Fruit fly (Drosophila melanogaster): Measurements from ENCODE around the gene Alp11.

The Alp11 gene

DNA sequence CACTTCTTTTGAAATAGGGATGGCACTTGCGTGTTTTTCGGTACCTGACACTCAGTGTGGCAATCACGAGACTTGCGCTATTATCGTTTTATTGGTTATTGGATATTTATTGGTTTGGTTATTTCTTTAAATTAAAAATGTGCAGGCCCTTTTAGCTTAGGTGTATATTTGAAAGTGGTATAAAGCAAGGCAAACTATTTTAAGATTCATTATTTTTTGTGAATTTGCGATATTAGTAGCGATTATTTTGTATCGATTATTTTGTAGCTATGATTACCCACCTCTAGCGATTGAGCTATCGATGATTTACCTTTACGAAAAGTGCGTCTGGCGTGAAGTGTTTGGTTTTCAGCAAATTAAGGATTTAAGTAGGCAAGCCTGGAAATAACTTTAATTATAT, 4.7 kb upstream of the Alp11 start, which contains the start of the genes CG9215 and CG8097:
Gene CG9215 (minus strand): TSS at position 22 of the 400 bp plus-strand sequence.
Gene CG8097 (plus strand): TSS at position 307 of the 400 bp plus-strand sequence.
- TF ChIP-seq CG17801 (GFP tag; optimal IDR thresholded peaks at IDR 0.05; ENCODE audit: partially characterized antibody): peak; percentile 60

DNA sequence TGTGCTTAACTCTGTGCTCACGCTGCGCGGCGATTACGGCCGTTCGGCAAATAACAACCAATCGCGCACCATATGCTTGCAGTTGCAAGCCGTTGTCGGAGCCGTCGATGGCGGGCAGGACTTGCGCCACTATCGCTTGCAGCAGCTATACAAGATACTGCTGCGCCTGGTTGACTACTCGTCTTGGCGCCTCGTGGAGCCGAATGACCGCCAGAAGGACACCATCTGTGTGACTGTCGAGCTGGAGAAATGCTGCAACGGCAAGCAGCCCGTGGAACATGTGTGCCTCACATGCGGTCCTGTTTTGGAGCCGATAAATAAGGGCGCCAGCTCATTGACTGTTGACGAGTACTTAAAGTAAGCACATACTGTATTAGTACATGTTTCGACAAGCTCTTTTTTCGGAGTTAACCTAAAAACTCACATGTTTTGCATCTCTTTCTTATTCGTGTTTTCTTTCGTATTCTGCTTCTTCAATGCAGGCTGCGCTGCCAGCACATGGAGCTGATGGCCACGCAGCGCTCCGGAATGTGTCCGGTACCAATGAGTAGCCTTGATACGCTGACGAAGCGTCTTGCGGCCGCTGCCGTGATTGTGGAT, 3.6 kb upstream of the Alp11 start:
- TF ChIP-seq CG17801 (GFP tag; optimal IDR thresholded peaks at IDR 0.05; ENCODE audit: partially characterized antibody): no peak

DNA sequence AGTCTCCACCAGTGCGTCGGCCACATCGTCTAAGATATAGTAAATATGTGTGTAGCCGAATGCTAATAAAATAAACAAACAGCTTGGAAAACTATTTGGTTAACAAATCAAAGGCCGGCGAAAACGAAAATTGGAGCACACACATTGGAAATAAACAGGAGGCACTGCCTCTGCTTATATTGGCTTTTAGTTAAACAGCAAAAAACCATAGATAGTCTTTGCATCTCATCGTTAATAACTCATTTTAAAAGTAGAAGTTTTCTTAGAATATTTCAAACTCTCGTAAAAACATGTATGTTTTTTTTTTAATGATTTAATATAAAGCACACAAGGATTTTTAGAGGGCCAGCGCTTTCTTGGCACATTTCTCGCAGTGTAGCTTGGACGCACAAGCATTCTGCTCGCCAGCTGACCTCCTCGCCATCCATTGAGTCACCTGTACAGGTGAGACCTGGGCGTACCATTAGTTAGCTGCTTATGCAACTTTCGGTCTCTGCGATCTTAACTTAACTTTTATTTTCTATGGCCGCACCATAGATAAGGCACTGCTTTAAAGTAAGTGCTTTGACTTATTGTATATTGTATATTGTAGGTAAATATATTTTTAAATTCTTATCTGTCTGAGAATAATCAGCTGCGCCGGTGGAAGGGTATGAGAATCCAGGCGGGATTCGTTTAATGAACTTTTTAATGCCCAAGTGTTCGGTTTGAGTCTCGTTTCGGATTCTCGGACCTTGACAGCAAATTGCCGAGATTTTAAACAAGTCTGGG, 4.4 kb downstream of the Alp11 start:
- TF ChIP-seq CG17801 (GFP tag; optimal IDR thresholded peaks at IDR 0.05; ENCODE audit: partially characterized antibody): no peak

DNA sequence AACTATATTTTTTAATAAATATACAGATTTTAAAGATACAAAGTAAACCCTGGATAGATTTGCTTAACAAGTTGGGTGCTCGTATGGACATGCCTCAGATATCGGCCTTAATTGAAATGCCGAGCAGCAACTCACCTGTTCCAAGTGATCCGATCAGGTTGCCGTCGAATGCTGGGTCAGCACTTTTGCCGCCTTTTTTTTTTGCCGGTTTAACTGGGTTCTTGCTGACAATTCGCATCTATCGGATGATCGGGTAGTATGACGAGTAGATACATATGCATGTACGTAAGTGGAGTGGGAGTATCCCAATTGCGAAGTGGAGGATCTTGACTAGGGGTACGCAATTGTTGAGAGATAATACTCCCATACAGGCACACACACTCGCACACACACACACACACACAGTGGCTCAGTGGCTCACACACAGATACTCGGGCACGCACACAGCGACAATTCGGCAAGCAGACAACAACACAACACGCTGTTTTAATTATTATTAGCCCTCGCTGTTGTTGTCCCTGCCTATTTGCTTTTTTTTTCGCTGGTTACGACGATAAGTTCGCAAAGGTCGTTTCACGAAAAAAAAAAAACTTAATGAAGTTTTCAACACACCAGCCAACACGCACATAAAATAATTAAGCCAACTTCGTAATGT, 5.4 kb downstream of the Alp11 start:
- TF ChIP-seq CG17801 (GFP tag; optimal IDR thresholded peaks at IDR 0.05; ENCODE audit: partially characterized antibody): no peak

DNA sequence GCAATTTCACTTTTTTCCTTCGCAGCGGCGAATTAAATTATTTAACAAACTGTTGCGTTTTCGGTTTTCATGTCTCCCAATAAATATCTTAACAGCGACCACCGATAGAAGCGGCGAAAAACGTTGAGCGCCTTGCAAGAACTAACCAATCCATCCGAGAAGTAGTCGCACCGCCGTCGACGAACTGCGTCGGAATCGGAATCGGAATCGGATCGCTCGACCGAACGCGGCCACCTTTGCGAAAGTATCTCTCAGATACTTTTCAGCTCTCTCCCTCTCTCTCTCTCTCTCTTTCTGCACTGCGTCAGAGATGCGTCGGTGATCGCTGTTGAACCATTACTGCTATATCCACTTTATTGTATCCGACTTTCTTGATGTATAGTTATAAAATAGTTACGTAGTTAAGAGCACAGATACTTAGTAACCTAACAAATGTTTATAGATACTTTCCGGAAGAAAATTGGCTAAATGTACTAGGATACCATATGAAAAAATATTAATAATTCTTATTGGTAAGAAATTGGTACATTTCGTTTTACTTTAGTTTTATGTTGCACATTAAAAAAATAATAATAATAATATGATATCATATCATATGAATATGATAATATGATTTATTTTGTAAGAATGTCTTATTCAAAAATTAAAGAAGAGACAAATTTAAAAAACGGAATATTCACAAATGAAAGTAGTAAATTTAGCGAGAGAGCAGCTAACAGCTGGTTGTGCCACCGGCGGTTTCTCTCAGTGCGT, 6.1 kb downstream of the Alp11 start, which contains the start of gene Chsy:
Gene Chsy (minus strand): TSS at position 58 of the 753 bp plus-strand sequence.
- TF ChIP-seq CG17801 (GFP tag; optimal IDR thresholded peaks at IDR 0.05; ENCODE audit: partially characterized antibody): no peak

DNA sequence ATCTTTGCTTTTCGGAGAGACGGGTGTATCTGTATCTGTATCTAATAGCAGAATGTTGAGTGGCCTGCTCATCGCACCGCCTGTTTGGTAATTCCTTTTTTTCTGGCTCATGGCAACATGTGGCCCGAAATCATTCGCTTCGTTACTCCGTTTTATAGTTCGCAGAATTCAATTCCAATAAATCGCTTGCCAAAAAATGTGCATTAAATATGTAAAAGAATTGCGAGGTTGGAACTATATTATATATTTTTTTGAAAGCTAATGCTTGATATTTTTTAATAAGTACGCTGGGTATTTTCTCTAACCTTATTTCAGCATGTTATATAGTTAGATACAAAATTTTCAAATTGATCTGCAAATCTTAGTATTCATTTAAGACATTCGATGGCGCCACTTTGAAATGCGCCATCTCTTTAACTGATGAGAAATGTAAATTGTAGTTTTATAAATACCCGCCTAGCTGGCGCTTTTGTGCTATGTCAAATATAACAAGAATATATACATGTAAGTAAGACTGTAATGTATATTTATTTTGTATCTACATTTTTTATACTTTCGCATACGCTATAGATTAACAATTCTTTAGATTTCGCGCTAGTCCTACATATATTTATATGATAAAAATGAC, 6.8 kb downstream of the Alp11 start:
- no peak for TF ChIP-seq CG17801 (GFP tag; optimal IDR thresholded peaks at IDR 0.05; ENCODE audit: partially characterized antibody)

DNA sequence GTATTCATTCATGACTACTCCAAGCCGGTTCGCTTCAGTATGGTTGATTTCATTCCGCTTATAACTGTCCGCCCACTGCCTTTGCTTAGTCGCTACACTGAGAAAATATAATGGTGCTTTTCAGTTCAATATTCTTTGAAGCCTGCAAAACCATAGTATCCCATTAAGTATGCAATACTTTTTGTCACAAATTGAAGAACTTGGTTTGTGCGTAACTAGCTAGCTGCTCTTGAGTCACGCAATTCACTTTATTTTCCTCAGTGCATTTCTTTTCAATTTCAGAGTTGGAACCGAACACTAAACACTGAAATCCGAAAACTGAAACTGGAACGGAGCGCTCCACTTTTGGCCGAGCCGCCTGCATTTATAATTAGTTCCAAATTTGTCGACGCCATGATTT, 12.2 kb downstream of the Alp11 start:
- TF ChIP-seq CG17801 (GFP tag; optimal IDR thresholded peaks at IDR 0.05; ENCODE audit: partially characterized antibody): no peak

DNA sequence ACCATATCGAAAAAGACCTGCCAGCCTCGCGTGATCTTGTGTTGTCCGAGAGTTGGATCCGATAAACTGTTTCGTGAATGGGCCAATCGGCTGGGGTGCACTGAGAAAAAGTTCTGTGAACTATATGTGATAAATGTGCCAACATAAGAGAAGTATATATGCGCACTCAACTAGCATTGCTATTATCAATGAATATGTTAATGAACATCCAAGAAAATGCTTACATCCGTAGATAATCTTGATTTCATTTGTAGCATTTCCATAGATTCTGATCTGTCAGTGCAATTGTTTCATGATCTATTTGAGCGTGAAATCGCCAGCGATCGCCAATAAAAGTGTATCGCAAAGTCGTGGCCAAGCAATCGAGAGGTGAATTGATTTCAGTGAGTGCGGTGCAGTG, 13.8 kb downstream of the Alp11 start:
- no peak for TF ChIP-seq CG17801 (GFP tag; optimal IDR thresholded peaks at IDR 0.05; ENCODE audit: partially characterized antibody)

DNA sequence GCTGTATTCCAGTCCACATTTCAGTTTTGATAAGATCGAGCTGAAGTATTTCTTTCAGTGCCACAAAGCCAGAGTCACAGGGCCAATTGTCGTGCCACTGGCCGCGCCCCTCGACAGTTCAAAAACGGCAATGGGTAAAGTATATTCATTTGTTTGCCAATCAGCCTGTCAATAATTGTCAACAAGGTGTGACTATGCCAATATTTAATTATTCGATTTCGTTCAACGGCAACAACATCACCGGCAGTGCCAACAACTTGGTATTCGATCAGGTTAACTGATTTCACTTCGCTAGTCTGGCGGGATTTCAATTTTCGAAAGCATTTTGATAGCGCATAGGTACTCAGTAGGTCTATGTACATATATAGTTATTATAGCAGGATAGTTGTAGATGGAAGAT, 14.9 kb downstream of the Alp11 start:
- TF ChIP-seq CG17801 (GFP tag; optimal IDR thresholded peaks at IDR 0.05; ENCODE audit: partially characterized antibody): no peak

DNA sequence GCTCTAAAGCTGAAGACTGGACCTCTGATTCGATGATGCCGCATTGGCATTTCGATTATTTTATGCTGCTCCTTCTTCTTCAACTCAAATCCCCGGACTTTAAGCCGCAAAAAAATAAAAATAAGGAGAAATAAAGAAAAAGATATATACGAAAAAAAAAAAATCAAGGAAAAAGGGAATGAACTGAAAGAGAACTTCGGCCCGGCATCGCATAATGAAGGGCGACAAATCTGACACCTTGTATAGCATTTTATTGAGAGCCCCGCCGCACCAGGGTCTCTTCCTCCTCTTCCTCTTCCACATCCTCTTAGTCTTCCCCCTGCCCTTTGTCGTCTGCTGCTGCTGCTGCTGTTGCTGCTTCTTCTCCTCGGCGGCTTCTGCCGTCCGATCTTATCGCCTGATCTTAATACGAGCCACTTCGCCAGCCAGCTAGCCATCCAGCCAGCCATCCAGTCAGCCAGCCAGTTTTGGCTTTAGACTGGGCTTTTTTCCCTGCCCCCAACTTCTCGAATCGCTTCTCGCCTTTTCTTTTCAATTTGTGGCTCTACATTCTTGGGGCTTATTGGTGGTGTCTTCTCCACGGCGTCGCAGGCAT, 21.3 kb downstream of the Alp11 start:
- TF ChIP-seq CG17801 (GFP tag; optimal IDR thresholded peaks at IDR 0.05; ENCODE audit: partially characterized antibody): no peak

DNA sequence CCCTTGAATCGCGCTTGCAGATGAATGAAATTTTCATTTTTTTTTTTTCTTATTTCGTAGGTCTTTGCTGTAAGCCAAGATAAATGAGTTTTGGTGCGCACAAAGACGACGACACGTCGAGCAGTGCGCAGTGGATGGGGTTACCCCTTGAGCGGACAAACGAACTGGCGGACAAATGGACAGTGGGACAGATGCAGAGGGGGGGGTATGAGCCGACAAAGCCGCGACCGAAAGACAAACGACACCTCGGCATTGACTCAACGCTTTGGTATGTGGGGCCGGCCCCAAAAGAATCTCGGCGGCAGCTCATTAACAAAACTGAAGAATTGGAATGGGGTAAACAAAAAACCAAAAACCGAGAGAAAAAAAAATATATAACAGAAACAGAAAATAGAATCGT, 21.8 kb downstream of the Alp11 start:
- TF ChIP-seq CG17801 (GFP tag; optimal IDR thresholded peaks at IDR 0.05; ENCODE audit: partially characterized antibody): no peak

DNA sequence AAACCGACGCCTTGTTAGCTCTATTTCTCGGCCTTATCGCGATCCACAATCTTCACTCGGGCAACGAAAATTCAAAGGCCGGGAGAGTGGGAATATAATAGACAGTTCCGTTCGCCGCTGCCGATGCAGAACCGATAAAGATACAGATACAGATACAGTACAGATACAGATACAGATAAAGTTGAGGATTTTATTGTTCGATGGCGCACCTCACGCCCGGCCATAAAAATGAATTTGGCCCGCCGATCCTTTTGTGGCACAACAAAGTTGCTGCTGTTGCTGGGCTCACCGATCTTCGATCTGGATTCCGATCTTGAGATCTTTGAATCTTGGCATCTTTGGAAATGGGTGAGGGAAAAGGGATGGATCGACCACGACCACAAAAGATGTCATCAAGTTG, 22.6 kb downstream of the Alp11 start:
- no peak for TF ChIP-seq CG17801 (GFP tag; optimal IDR thresholded peaks at IDR 0.05; ENCODE audit: partially characterized antibody)

DNA sequence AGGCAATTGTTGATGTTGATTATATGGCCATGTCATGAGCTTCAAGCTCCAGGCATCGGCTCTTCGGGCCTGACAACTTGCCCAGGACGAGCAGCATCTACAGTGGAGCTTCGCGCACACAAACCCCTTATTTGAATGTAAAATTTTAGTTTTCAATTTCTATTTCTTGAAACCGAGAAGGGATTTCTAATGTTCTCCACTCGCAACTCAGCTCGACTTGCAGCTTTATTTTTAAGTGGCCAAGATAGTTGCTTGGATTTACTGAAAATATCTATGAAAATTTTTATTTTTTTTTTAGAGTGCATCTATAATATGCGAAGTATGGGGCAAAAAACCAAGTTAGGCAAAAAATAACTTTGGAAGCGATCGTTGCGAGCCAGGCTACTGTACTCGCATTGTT, 23.4 kb downstream of the Alp11 start:
- TF ChIP-seq CG17801 (GFP tag; optimal IDR thresholded peaks at IDR 0.05; ENCODE audit: partially characterized antibody): no peak

DNA sequence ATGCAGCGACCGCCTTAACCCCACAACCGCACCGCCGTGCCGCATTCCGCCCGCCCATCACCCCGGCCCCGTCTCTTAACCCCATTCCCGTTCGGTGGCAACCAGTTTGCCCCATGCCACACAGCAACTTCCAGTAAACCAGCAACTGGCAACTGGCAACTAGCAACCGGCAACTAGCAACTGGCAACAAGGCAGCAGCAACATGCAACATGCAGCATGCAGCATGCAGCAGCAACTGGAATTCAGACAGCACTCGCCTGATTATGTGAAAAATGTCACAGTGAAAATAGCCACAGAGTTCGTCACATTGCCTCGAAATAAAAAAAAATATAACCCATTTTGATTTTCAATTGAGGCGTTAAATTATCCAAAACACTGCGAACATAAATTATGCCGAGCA, 24.3 kb downstream of the Alp11 start:
- no peak for TF ChIP-seq CG17801 (GFP tag; optimal IDR thresholded peaks at IDR 0.05; ENCODE audit: partially characterized antibody)
